Fruit fly (Drosophila melanogaster) S2 (cell line): ENCODE results near the gene Desi.

Experiments used
- CG8478 ChIP-seq: fragments of >200 bp; optimal IDR thresholded peaks from 2 replicates; lab custom pipeline; 2018
- CTCF ChIP-seq, 2 experiments: fragments of >200 bp; optimal IDR thresholded peaks; 2 replicates each; lab custom pipeline; 2018

DNA sequence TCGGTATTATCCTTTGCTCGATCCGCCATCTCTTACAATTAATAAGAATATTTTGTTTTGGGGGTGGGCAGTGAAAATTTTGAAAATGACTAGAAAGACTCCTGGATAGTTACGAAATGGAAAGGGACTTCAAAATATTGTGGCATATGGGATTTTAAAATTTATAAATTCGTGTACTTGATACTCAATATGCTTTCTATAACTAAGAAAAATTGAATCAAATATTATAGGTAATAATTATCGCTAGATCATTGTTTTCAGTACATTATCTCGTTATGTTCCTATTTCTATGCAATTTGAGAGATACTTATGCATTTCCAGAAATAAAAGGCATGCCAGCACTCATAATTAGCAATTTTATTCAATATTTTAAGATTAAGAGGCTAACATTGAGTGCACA lies 23.8 kb upstream of the Desi start, which contains the start of gene CG14691:
- no peak for TF ChIP-seq CTCF (optimal IDR thresholded peaks at IDR 0.05; lab: Kevin White, UChicago)
- TF ChIP-seq CG8478 = no peak
